Fruit fly (Drosophila melanogaster): Measurements from ENCODE around the gene CG45080.

Gene CG45080

DNA sequence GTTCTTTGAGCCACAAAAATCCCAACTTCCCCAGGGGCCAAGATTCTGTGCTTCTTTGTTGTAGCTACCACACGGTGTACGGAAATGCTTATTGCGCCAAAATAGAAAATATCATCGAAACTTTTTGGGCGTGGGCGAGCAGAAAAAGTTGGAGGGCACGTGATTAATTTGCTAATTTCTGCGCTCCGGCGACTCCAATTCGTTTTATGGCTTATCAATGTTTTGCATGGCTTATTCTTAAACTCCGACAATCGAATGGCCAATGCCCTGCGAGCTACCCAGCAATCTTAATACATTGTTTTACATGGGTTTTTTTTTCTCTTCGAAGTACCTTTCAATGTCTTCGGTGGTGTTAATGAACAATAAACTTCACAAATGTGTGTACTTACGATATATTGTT lies 43.6 kb downstream of the CG45080 start:
- TF ChIP-seq CTCF (optimal IDR thresholded peaks at IDR 0.05) (no peak), CG8478 (optimal IDR thresholded peaks at IDR 0.05) (no peak)

DNA sequence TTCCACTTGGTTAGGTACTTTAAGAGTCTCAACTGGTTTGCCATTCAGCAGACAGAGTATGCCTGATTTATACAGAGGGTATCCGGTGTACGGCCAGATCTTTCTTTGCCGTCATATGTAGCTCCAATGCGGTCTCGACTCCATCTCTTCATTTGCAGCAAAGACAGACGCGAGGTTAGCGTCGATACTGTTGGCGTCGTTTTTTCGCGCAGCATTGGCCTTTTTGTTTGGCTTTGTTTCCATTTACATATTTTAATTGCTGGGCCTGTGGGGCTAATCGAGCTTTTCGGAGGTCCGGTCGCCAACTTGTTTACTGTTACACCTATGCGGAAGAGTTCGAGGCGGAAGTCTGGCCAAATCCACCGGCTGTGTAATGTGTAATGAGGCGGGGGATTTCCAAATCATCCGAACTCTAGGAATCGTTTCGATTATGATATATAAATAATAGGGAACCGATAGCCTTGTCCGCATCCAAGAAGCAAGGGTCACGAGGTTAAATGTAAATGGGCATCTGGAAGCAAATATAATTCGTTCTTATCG lies 44.7 kb downstream of the CG45080 start:
- TF ChIP-seq CTCF (optimal IDR thresholded peaks at IDR 0.05): no peak
- TF ChIP-seq CG8478 (optimal IDR thresholded peaks at IDR 0.05): no peak

DNA sequence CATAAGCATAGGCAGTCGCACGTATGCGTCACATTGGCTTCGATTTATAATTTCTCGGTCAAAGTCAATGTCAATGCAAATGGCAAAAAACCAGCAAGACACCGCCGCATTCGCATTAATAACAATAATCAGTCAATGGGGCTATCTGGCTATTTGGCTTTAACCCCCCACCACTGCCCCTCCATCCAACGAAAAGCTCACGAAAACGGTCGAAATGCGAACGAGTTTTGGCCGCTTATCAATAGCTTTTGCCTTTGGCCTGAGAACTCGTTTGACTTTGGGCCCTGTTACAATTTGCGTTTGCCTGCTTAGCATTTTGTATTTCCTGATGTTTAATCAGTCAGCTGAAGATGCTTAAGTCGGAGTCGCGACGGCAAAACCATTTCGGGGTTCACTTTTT lies 45.6 kb downstream of the CG45080 start:
- TF ChIP-seq CTCF (optimal IDR thresholded peaks at IDR 0.05): no peak
- no peak for TF ChIP-seq CG8478 (optimal IDR thresholded peaks at IDR 0.05)

DNA sequence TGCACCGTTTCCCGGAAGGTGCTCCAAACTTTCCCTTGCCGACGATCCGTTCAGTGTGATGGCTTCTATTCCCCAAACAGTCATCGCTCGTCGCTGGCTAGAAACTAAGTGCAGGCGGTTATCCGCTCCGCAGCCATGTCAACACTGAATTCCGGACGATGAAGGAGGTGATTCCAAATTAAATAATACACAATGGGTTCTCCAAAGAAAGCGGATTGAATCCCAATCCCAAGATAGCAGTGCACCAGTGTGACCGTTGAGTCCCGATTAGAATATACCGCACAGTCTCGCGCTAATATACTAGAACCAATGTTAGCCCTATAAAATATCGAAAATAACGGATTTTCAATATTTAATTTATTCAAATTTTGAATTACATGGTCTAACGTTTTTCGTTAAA lies 47.3 kb downstream of the CG45080 start, which contains the start of gene TBC1D5:
TSS of gene TBC1D5 (minus strand) at position 254 of the 400 bp plus-strand sequence.
- TF ChIP-seq CG8478 (optimal IDR thresholded peaks at IDR 0.05): no peak

DNA sequence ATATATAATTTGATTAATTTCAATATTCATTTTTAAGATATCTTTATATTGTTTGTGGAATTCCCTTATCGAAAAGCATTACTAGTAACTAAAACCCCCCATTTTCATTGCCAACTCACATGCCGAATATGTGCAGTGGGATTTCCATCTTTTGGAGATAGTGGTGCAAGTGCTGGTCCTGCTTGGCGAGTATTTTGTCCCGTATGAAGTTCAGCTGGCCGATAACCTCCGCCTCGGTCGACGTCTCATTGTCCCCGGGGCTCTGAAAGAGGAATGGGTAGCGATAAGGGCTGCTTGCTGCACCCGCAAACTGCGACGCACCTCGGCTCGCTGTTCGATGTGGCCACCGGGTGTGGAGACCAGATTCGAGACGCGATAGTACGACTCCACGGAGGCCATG lies 48.4 kb downstream of the CG45080 start:
- TF ChIP-seq CG8478 (optimal IDR thresholded peaks at IDR 0.05): no peak
- TF ChIP-seq CTCF (optimal IDR thresholded peaks at IDR 0.05): no peak
